Worm (Caenorhabditis elegans): Measurements from ENCODE around the gene grl-14.

DNA sequence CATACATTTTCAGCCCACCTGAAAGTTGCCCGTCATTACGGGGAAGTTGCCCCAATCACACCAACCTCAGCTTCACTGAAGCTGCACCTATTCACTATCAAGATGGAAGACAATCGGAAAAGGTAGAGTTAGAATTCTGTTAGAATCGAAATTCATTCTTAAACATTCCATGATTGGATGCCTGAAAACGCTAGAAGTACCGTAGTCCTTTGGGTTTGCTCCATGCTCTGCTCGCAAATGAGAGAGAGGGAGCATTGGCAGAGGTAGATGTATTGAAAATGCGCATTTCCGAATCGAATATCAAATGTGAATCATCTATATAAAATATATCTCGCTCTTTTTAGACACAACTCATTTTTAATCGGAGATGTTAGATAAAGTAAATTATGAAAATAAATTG, 45.0 kb upstream of the grl-14 start, which contains the start of gene hif-1:
- TF ChIP-seq aly-2 (tag; optimal IDR thresholded peaks at IDR 0.05) (no peak), lin-15B (tag; optimal IDR thresholded peaks at IDR 0.05) (no peak)

Data from whole organism, L1 larva.